Fruit fly (Drosophila melanogaster) whole organism, embryonic: Measurements from ENCODE around the gene Amacr.

Source experiments
- ATbp ChIP-seq: fragments of 200-800 bp; sonication (Bioruptor generic); optimal IDR thresholded peaks from 2 replicates; lab custom pipeline; 2017; ENCODE audit warnings: missing biosample characterization, mild to moderate bottlenecking, missing genetic modification characterization, missing genetic modification reagents
- Antp ChIP-seq: fragments of 200-800 bp; sonication (Bioruptor generic); optimal IDR thresholded peaks from 3 replicates; lab custom pipeline; 2016; ENCODE audit warnings: missing biosample characterization, missing genetic modification characterization
- Atf6 ChIP-seq: fragments of 200-800 bp; sonication (Bioruptor generic); IDR thresholded peaks from 2 replicates; pipeline ENCODE4 v1.3.6; 2022; ENCODE audit warnings: missing biosample characterization, missing genetic modification characterization
- Bgb ChIP-seq: fragments of 200-800 bp; sonication (Bioruptor generic); IDR thresholded peaks from 2 replicates; pipeline ENCODE4 v1.3.6; 2022; ENCODE audit warnings: missing biosample characterization, missing genetic modification characterization; ENCODE audit not compliant: partially characterized antibody
- BtbVII ChIP-seq: fragments of 200-800 bp; sonication (Bioruptor generic); optimal IDR thresholded peaks from 3 replicates; lab custom pipeline; 2017; ENCODE audit warnings: missing biosample characterization, mild to moderate bottlenecking, missing genetic modification characterization
- Bteb2 ChIP-seq: fragments of 200-800 bp; sonication (Bioruptor generic); optimal IDR thresholded peaks from 2 replicates; lab custom pipeline; 2016; ENCODE audit warnings: missing biosample characterization, missing genetic modification characterization
- CG10654 ChIP-seq: fragments of 200-800 bp; sonication (Bioruptor generic); optimal IDR thresholded peaks from 2 replicates; lab custom pipeline; 2016; ENCODE audit warnings: missing biosample characterization, missing genetic modification characterization
- CG11247 ChIP-seq: fragments of 200-800 bp; sonication (Bioruptor generic); IDR thresholded peaks from 2 replicates; pipeline ENCODE4 v1.3.6; 2022; ENCODE audit warnings: missing biosample characterization, missing genetic modification characterization
- CG12236 ChIP-seq: fragments of 200-800 bp; sonication (Bioruptor generic); optimal IDR thresholded peaks from 2 replicates; lab custom pipeline; 2016; ENCODE audit warnings: missing biosample characterization, missing genetic modification characterization
- CG12299 ChIP-seq: fragments of 200-800 bp; sonication (Bioruptor generic); optimal IDR thresholded peaks from 2 replicates; lab custom pipeline; 2018; ENCODE audit warnings: missing biosample characterization, mild to moderate bottlenecking, missing genetic modification characterization
- CG1233 ChIP-seq: fragments of 200-800 bp; sonication (Bioruptor generic); optimal IDR thresholded peaks from 4 replicates; lab custom pipeline; 2018; ENCODE audit warnings: missing biosample characterization, mild to moderate bottlenecking, missing genetic modification characterization
- CG17912 ChIP-seq: fragments of 200-800 bp; sonication (Bioruptor generic); optimal IDR thresholded peaks from 2 replicates; lab custom pipeline; 2018; ENCODE audit warnings: missing biosample characterization, mild to moderate bottlenecking, missing genetic modification characterization
- CG18262 ChIP-seq: fragments of 200-800 bp; optimal IDR thresholded peaks from 3 replicates; lab custom pipeline; 2019; ENCODE audit warnings: missing biosample characterization, mild to moderate bottlenecking, missing genetic modification characterization, moderate library complexity
- CG1832 ChIP-seq: fragments of 200-800 bp; sonication (Bioruptor generic); optimal IDR thresholded peaks from 2 replicates; lab custom pipeline; 2017; ENCODE audit warnings: missing biosample characterization, mild to moderate bottlenecking, missing genetic modification characterization, inconsistent platforms
- CG2678 ChIP-seq: fragments of 200-800 bp; sonication (Bioruptor generic); optimal IDR thresholded peaks from 3 replicates; lab custom pipeline; 2019; ENCODE audit warnings: missing biosample characterization, mild to moderate bottlenecking, missing genetic modification characterization, moderate library complexity
- CG32772 ChIP-seq: fragments of 200-800 bp; sonication (Bioruptor generic); IDR thresholded peaks from 2 replicates; pipeline ENCODE4 v1.3.6; 2022; ENCODE audit warnings: missing biosample characterization, missing genetic modification characterization
- CG33557 ChIP-seq: fragments of 200-800 bp; sonication (Bioruptor generic); optimal IDR thresholded peaks from 2 replicates; lab custom pipeline; 2019; ENCODE audit warnings: missing biosample characterization, mild to moderate bottlenecking, missing genetic modification characterization, moderate library complexity
- CG4424 ChIP-seq: fragments of 200-800 bp; sonication (Bioruptor generic); optimal IDR thresholded peaks from 3 replicates; lab custom pipeline; 2016; ENCODE audit warnings: missing biosample characterization, missing genetic modification characterization
- CG6175 ChIP-seq: fragments of 200-800 bp; sonication (Bioruptor generic); IDR thresholded peaks from 3 replicates; pipeline ENCODE4 v1.3.6; 2022; ENCODE audit warnings: missing biosample characterization, missing genetic modification characterization
- CG7928 ChIP-seq: fragments of 200-800 bp; sonication (Bioruptor generic); optimal IDR thresholded peaks from 2 replicates; lab custom pipeline; 2017; ENCODE audit warnings: missing biosample characterization, mild to moderate bottlenecking, missing genetic modification characterization
- CG8478 ChIP-seq: fragments of >200 bp; optimal IDR thresholded peaks from 2 replicates; lab custom pipeline; 2018
- CG8944 ChIP-seq: fragments of 200-800 bp; sonication (Bioruptor generic); optimal IDR thresholded peaks from 3 replicates; lab custom pipeline; 2016; ENCODE audit warnings: missing biosample characterization, missing genetic modification characterization
- CG9797 ChIP-seq: fragments of 200-800 bp; sonication (Bioruptor generic); optimal IDR thresholded peaks from 3 replicates; lab custom pipeline; 2018; ENCODE audit warnings: missing biosample characterization, mild to moderate bottlenecking, missing genetic modification characterization
- Dll ChIP-seq: fragments of 200-800 bp; sonication (Bioruptor generic); IDR thresholded peaks from 4 replicates; pipeline ENCODE4 v1.3.6; 2022; ENCODE audit warnings: missing biosample characterization, missing genetic modification characterization; ENCODE audit not compliant: partially characterized antibody
- Ets65A ChIP-seq: fragments of 200-800 bp; sonication (Bioruptor generic); peaks from one replicate; lab custom pipeline; 2016; ENCODE audit warnings: missing biosample characterization, missing genetic modification characterization
- HLH3B ChIP-seq: fragments of 200-800 bp; sonication (Bioruptor generic); IDR thresholded peaks from 2 replicates; pipeline ENCODE4 v1.3.6; 2022; ENCODE audit warnings: missing biosample characterization, missing genetic modification characterization
- Hey ChIP-seq: fragments of 200-800 bp; sonication (Bioruptor generic); optimal IDR thresholded peaks from 3 replicates; lab custom pipeline; 2018; ENCODE audit warnings: missing biosample characterization, mild to moderate bottlenecking, missing genetic modification characterization
- Hmr ChIP-seq: fragments of 200-800 bp; sonication (Bioruptor generic); optimal IDR thresholded peaks from 3 replicates; lab custom pipeline; 2017; ENCODE audit warnings: mild to moderate bottlenecking, missing biosample characterization, missing genetic modification reagents, missing genetic modification characterization
- Nf-YB ChIP-seq: fragments of 200-800 bp; sonication (Bioruptor generic); optimal IDR thresholded peaks from 3 replicates; lab custom pipeline; 2019; ENCODE audit warnings: missing biosample characterization, mild to moderate bottlenecking, missing genetic modification characterization, moderate library complexity
- PHDP ChIP-seq: fragments of 200-800 bp; sonication (Bioruptor generic); optimal IDR thresholded peaks from 3 replicates; lab custom pipeline; 2018; ENCODE audit warnings: missing biosample characterization, mild to moderate bottlenecking, missing genetic modification characterization, moderate library complexity
- Ptx1 ChIP-seq: fragments of 200-800 bp; sonication (Bioruptor generic); IDR thresholded peaks from 2 replicates; pipeline ENCODE4 v1.3.6; 2022; ENCODE audit warnings: missing biosample characterization, missing genetic modification characterization
- Vsx1 ChIP-seq: fragments of 200-800 bp; sonication (Bioruptor generic); optimal IDR thresholded peaks from 2 replicates; lab custom pipeline; 2017; ENCODE audit warnings: missing biosample characterization, mild to moderate bottlenecking, missing genetic modification characterization, missing genetic modification reagents
- amos ChIP-seq: fragments of 200-800 bp; sonication (Bioruptor generic); IDR thresholded peaks from 2 replicates; pipeline ENCODE4 v1.3.6; 2022; ENCODE audit warnings: missing biosample characterization, missing genetic modification characterization; ENCODE audit not compliant: partially characterized antibody
- ara ChIP-seq: fragments of 200-800 bp; sonication (Bioruptor generic); IDR thresholded peaks from 2 replicates; pipeline ENCODE4 v1.3.6; 2022; ENCODE audit warnings: missing biosample characterization, missing genetic modification characterization
- dpn ChIP-seq, 2 experiments: fragments of 200-800 bp; sonication (Bioruptor generic); optimal IDR thresholded peaks; 3 replicates each; lab custom pipeline; 2016; ENCODE audit warnings: missing biosample characterization in 2 of 2, missing genetic modification characterization in 2 of 2
- dysf ChIP-seq: fragments of 200-800 bp; sonication (Bioruptor generic); IDR thresholded peaks from 3 replicates; pipeline ENCODE4 v1.3.6; 2022; ENCODE audit warnings: missing biosample characterization, missing genetic modification characterization
- eve ChIP-seq, 2 experiments: fragments of >200 bp; optimal IDR thresholded peaks; 2 replicates each; lab custom pipeline; 2017; ENCODE audit warnings: missing biosample characterization in 2 of 2, missing genetic modification characterization in 2 of 2
- fu2 ChIP-seq: fragments of 200-800 bp; sonication (Bioruptor generic); optimal IDR thresholded peaks from 2 replicates; lab custom pipeline; 2016; ENCODE audit warnings: missing biosample characterization, missing genetic modification characterization
- ind ChIP-seq: fragments of 200-800 bp; sonication (Bioruptor generic); optimal IDR thresholded peaks from 3 replicates; lab custom pipeline; 2016; ENCODE audit warnings: missing biosample characterization, missing genetic modification characterization
- ken ChIP-seq: fragments of 200-800 bp; sonication (Bioruptor generic); IDR thresholded peaks from 3 replicates; pipeline ENCODE4 v1.3.6; 2022; ENCODE audit warnings: missing biosample characterization, missing genetic modification characterization
- knrl ChIP-seq: fragments of 200-800 bp; sonication (Bioruptor generic); IDR thresholded peaks from 3 replicates; pipeline ENCODE4 v1.3.6; 2022; ENCODE audit warnings: missing biosample characterization, missing genetic modification characterization; ENCODE audit not compliant: partially characterized antibody
- lmd ChIP-seq: fragments of 200-800 bp; sonication (Bioruptor generic); IDR thresholded peaks from 2 replicates; pipeline ENCODE4 v1.3.6; 2022; ENCODE audit warnings: missing biosample characterization, missing genetic modification characterization
- nom ChIP-seq: fragments of 200-800 bp; sonication (Bioruptor generic); optimal IDR thresholded peaks from 2 replicates; lab custom pipeline; 2017; ENCODE audit warnings: missing biosample characterization, missing genetic modification characterization, mild to moderate bottlenecking, moderate library complexity, missing genetic modification reagents
- phol ChIP-seq: fragments of 200-800 bp; sonication (Bioruptor generic); optimal IDR thresholded peaks from 3 replicates; lab custom pipeline; 2018; ENCODE audit warnings: missing biosample characterization, mild to moderate bottlenecking, missing genetic modification characterization, moderate library complexity
- ranshi ChIP-seq: fragments of 200-800 bp; sonication (Bioruptor generic); IDR thresholded peaks from 2 replicates; pipeline ENCODE4 v1.3.6; 2022; ENCODE audit warnings: missing biosample characterization, missing genetic modification characterization
- sd ChIP-seq: fragments of 200-800 bp; sonication (Bioruptor generic); optimal IDR thresholded peaks from 3 replicates; lab custom pipeline; 2018; ENCODE audit warnings: missing biosample characterization, mild to moderate bottlenecking, missing genetic modification characterization, moderate library complexity
- seq ChIP-seq: fragments of 200-800 bp; sonication (Bioruptor generic); IDR thresholded peaks from 2 replicates; pipeline ENCODE4 v1.3.6; 2022; ENCODE audit warnings: missing biosample characterization, missing genetic modification characterization
- tap ChIP-seq: fragments of 200-800 bp; optimal IDR thresholded peaks from 3 replicates; lab custom pipeline; 2019; ENCODE audit warnings: missing biosample characterization, mild to moderate bottlenecking, missing genetic modification characterization, moderate library complexity
- toy ChIP-seq: fragments of 200-800 bp; sonication (Bioruptor generic); IDR thresholded peaks from 2 replicates; pipeline ENCODE4 v1.3.6; 2022; ENCODE audit warnings: missing biosample characterization, missing genetic modification characterization
- zen2 ChIP-seq: fragments of 200-800 bp; sonication (Bioruptor generic); IDR thresholded peaks from 3 replicates; pipeline ENCODE4 v1.3.6; 2022; ENCODE audit warnings: missing biosample characterization, missing genetic modification characterization; ENCODE audit not compliant: partially characterized antibody

The Amacr gene

DNA sequence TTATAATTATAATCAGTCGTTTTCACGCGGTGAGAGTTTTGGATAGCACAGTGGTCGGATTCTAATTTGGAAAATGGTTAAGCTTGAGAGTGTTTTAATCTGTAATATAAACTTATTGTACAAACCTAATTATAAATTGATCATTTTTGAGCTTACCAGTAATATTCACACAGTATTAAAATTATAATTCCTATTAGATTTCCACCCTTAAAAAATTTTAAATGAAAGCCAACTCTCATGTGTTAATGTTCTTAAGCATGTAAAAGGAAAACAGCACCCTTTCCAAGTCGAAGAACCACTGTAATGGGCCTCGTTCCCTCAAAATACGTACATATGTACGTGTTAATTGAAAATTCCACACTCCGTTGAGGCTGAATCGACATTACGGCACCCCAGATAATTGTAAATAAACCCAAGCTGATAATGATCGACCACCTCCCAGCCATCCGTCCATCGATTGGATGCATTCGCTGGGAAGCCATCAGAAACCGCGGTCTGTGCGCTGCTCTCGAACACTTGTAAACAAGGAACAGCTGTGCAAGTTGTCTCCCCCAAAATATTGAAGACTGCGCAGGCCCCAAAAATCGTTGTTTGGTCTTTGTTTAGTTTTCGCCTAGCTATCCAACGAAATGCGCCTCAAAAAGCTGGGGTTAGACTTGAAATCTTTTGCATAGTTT, 7.8 kb upstream of the Amacr start (continued):
- TF ChIP-seq ATbp (GFP tag; lab: Kevin White, UChicago) = peak; percentile 5
- peak; percentile 67 for TF ChIP-seq dysf
- TF ChIP-seq CG9797 (GFP tag; lab: Kevin White, UChicago) = no peak
- TF ChIP-seq CG33557 = peak; percentile 24
- TF ChIP-seq tap = peak; percentile 49
- TF ChIP-seq Hmr = peak; percentile 51
- TF ChIP-seq fu2 = no peak
- TF ChIP-seq CG12236 (GFP tag; lab: Kevin White, UChicago) = no peak
- TF ChIP-seq Bgb (GFP tag; lab: Robert Waterston, UW) = no peak
- TF ChIP-seq Ets65A (GFP tag; lab: Kevin White, UChicago) = peak; percentile 59
- no peak for TF ChIP-seq CG6175 (GFP tag; lab: Robert Waterston, UW)
- TF ChIP-seq CG11247 = no peak; the same call in 1 of the 2 replicates
- TF ChIP-seq PHDP = peak; percentile 58
- TF ChIP-seq sd (tag; lab: Kevin White, UChicago) = no peak
- peak; percentile 58 for TF ChIP-seq Ptx1
- TF ChIP-seq CG10654 (GFP tag; lab: Kevin White, UChicago) = peak; percentile 14
- TF ChIP-seq CG18262 = peak; percentile 64
- peak; percentile 40 for TF ChIP-seq CG4424 (GFP tag; lab: Kevin White, UChicago)
- TF ChIP-seq ara = no peak
- TF ChIP-seq CG7928 = no peak
- no peak for TF ChIP-seq knrl (GFP tag; lab: Robert Waterston, UW)
- TF ChIP-seq Vsx1 (GFP tag; lab: Kevin White, UChicago) = peak; percentile 45
- peak; percentile 54 for TF ChIP-seq CG1233 (GFP tag; lab: Kevin White, UChicago)
- TF ChIP-seq ken (GFP tag; lab: Robert Waterston, UW) = no peak
- TF ChIP-seq CG8478 (lab: Kevin White, UChicago) = no peak
- no peak; the same call in 1 of the 2 replicates for TF ChIP-seq ranshi (GFP tag; lab: Robert Waterston, UW)
- TF ChIP-seq Hey (tag; lab: Kevin White, UChicago) = no peak
- no peak for TF ChIP-seq amos (GFP tag; lab: Robert Waterston, UW)
- peak; percentile 47; the same call in 1 of the 2 replicates for TF ChIP-seq Atf6
- no peak for TF ChIP-seq nom (GFP tag; lab: Kevin White, UChicago)
- TF ChIP-seq eve (GFP tag; optimal IDR thresholded peaks at IDR 0.05; lab: Kevin White, UChicago) = no peak
- TF ChIP-seq CG1832 (GFP tag; lab: Kevin White, UChicago) = no peak
- TF ChIP-seq CG32772 (GFP tag; lab: Robert Waterston, UW) = no peak
- TF ChIP-seq Dll = no peak
- no peak; the same call in 1 of the 2 replicates for TF ChIP-seq HLH3B (GFP tag; lab: Robert Waterston, UW)
- peak; percentile 76 for TF ChIP-seq CG2678 (tag; lab: Kevin White, UChicago)
- no peak for TF ChIP-seq toy
- TF ChIP-seq zen2 = no peak
- TF ChIP-seq Bteb2 (GFP tag; lab: Kevin White, UChicago) = no peak
- TF ChIP-seq BtbVII = peak; percentile 18
- peak in 1 of 2 experiments; percentile 18 for TF ChIP-seq dpn (GFP tag; optimal IDR thresholded peaks at IDR 0.05; lab: Kevin White, UChicago)
- peak; percentile 46 for TF ChIP-seq seq
- no peak for TF ChIP-seq CG8944 (GFP tag; lab: Kevin White, UChicago)
- no peak for TF ChIP-seq Antp (GFP tag; lab: Kevin White, UChicago)
- peak; percentile 59 for TF ChIP-seq phol (tag; lab: Kevin White, UChicago)
- TF ChIP-seq lmd = peak; percentile 57
- no peak for TF ChIP-seq CG17912 (GFP tag; lab: Kevin White, UChicago)
- TF ChIP-seq ind (GFP tag; lab: Kevin White, UChicago) = peak; percentile 26
- no peak for TF ChIP-seq CG12299 (tag; lab: Kevin White, UChicago)
- TF ChIP-seq Nf-YB (GFP tag; lab: Kevin White, UChicago) = peak; percentile 27
